Worm (Caenorhabditis elegans): Measurements from ENCODE around the gene srx-9.

DNA sequence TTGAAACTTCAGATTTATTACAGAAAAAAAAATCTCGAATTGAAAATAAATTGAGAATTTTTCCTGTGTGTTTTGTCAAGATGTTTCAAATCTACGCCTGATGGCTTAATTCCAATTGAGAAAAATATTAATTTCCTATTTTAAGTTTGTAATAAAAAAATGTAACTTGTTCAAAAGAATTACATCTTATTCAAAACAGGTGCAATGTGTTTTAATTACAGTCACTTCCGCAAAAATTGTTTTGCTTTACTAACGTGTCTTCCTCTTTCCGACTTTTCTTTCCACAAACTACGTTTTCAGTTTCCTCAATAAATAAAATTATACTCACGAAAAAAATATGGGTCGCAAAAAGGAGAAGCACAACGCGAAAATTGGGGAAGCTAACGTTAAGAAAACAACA is 42.7 kb upstream of the srx-9 start, which contains the start of gene F25E5.16:
- no peak for TF ChIP-seq unc-62 (GFP tag; optimal IDR thresholded peaks at IDR 0.05)
- no peak for TF ChIP-seq ztf-4 (tag; optimal IDR thresholded peaks at IDR 0.05)
- no peak for TF ChIP-seq nhr-237 (tag; optimal IDR thresholded peaks at IDR 0.05)
- no peak for TF ChIP-seq lin-13 (GFP tag; optimal IDR thresholded peaks at IDR 0.05)
- no peak for TF ChIP-seq mep-1 (tag; optimal IDR thresholded peaks at IDR 0.05)
- no peak for TF ChIP-seq unc-86 (tag; optimal IDR thresholded peaks at IDR 0.05)
- TF ChIP-seq fkh-10 (GFP tag; optimal IDR thresholded peaks at IDR 0.05) = no peak
- TF ChIP-seq unc-130 (tag; optimal IDR thresholded peaks at IDR 0.05) = no peak
- TF ChIP-seq blmp-1 (tag; optimal IDR thresholded peaks at IDR 0.05) = no peak

All from whole organism, L1 larva.